Fruit fly (Drosophila melanogaster) whole organism, prepupa: Measurements from ENCODE around the gene Use1.
A peak's percentile ranks its signal among the peaks of the same experiment; 100 is the strongest.

ENCODE experiments used
- CG1621 ChIP-seq: fragments of 200-800 bp; sonication (Bioruptor generic); optimal IDR thresholded peaks from 3 replicates; lab custom pipeline; 2018; ENCODE audit warnings: missing biosample characterization, mild to moderate bottlenecking, missing genetic modification characterization
- CG6854 ChIP-seq: fragments of 200-800 bp; sonication (Bioruptor generic); optimal IDR thresholded peaks from 2 replicates; lab custom pipeline; 2017; ENCODE audit warnings: missing biosample characterization, mild to moderate bottlenecking, missing genetic modification characterization
- Eip75B ChIP-seq: fragments of 200-800 bp; sonication (Bioruptor generic); optimal IDR thresholded peaks from 3 replicates; lab custom pipeline; 2016; ENCODE audit warnings: missing biosample characterization, missing genetic modification characterization
- Sox15 ChIP-seq: fragments of 200-800 bp; sonication (Bioruptor generic); optimal IDR thresholded peaks from 3 replicates; lab custom pipeline; 2016; ENCODE audit warnings: missing biosample characterization, missing genetic modification characterization
- fd85E ChIP-seq: fragments of 200-800 bp; sonication (Bioruptor generic); optimal IDR thresholded peaks from 3 replicates; lab custom pipeline; 2016; ENCODE audit warnings: missing biosample characterization, missing genetic modification characterization
- svp ChIP-seq: fragments of 200-800 bp; sonication (Bioruptor generic); peaks from one replicate; lab custom pipeline; 2016; ENCODE audit warnings: missing biosample characterization, missing genetic modification characterization

DNA sequence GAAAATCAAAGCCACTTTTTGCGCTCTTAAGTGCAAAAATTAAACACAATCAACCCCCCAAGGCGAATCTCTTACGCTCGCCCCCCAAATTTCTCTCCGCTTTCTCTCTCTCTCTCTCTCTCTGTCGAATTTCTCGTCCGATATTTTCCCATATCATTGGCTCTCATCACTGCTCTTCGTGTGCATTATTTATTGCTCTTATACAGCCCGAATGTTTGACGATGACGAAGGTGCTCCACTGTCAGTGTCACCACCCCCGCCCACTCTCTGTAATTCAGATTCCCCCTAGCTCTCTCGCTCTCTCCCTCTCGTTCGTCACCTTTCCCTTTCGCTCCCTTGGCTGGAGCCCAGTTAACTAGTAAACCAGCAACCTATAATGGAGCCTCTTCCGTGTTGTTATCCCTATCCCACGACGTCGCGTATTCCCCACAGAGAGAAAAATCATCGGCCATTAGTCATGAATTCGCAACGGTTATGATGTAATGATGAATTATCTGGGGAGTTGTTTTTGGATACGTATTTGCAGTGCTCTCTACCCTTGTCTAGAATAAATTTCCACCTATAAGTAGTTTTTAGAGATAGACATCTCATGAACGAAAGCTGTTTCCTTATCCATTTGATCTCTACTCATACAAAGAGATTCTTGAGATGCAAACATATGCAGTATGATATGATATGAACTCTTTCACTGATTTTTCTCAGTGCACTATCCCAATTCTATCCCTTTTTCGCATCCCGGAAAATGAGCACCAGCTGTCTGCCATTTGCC lies 9.1 kb downstream of the Use1 start:
- TF ChIP-seq fd85E (GFP tag; lab: Kevin White, UChicago) (no peak), CG1621 (tag; lab: Kevin White, UChicago) (no peak), svp (GFP tag; lab: Kevin White, UChicago) (no peak), Eip75B (peak; percentile 13), CG6854 (GFP tag; lab: Kevin White, UChicago) (no peak), Sox15 (GFP tag; lab: Kevin White, UChicago) (no peak)
